Fruit fly (Drosophila melanogaster): ENCODE results near the gene nub.

nub gene

DNA sequence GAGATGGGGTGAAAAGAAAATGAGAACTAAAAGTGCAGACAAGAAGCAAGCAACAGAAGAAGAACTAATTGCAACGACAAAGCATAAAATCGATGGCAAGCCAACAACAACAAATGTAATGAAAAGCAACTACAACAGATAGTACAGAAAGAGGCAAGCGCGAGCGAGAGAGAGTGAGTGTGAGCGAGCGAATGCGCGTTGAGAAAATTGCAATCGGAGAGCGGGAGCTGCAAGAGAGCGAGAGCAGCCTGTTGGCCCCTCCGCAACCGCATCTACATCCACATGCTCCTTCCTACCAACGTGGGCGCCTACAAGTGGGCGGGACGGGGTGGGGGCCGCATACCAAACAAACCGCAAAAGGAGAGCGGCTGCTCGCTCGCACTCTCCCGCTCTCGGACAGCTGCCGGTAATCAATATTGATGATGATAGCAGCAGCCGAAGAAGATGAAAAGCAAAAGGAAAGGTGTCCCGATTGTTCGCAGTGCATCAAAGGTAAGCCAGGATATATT is 44.3 kb upstream of the nub start (continued):
- TF ChIP-seq CoRest (tag; optimal IDR thresholded peaks at IDR 0.05) (no peak), NC2β (GFP tag; optimal IDR thresholded peaks at IDR 0.05) (no peak), ATbp (GFP tag; optimal IDR thresholded peaks at IDR 0.05) (no peak), Atf-2 (GFP tag; optimal IDR thresholded peaks at IDR 0.05) (no peak), CG1529 (GFP tag; optimal IDR thresholded peaks at IDR 0.05) (no peak), Mes4 (GFP tag; optimal IDR thresholded peaks at IDR 0.05) (no peak), pita (GFP tag; optimal IDR thresholded peaks at IDR 0.05) (no peak), CG32772 (GFP tag; IDR thresholded peaks at IDR 0.05) (no peak), ttk (GFP tag; IDR thresholded peaks at IDR 0.05) (no peak), ab (GFP tag; optimal IDR thresholded peaks at IDR 0.05) (no peak), CG32767 (GFP tag; IDR thresholded peaks at IDR 0.05) (no peak), Rfx (GFP tag; IDR thresholded peaks at IDR 0.05) (no peak), Hr39 (optimal IDR thresholded peaks at IDR 0.05) (no peak), tna (GFP tag; IDR thresholded peaks at IDR 0.05; ENCODE audit: partially characterized antibody) (no peak), E2f1 (GFP tag; IDR thresholded peaks at IDR 0.05) (no peak), vfl (GFP tag; optimal IDR thresholded peaks at IDR 0.05) (no peak), CG9609 (GFP tag; optimal IDR thresholded peaks at IDR 0.05) (no peak), Vsx1 (GFP tag; optimal IDR thresholded peaks at IDR 0.05) (no peak), rib (GFP tag; IDR thresholded peaks at IDR 0.05) (no peak; the same call in 1 of the 2 replicates), Antp (GFP tag; optimal IDR thresholded peaks at IDR 0.05) (no peak), Tbp (GFP tag; optimal IDR thresholded peaks at IDR 0.05) (no peak), sna (GFP tag; IDR thresholded peaks at IDR 0.05; ENCODE audit: partially characterized antibody) (0 out of 2 replicates have a peak, but pooled peaks have one; percentile 46), bigmax (GFP tag; optimal IDR thresholded peaks at IDR 0.05) (no peak), scrt (GFP tag; optimal IDR thresholded peaks at IDR 0.05) (peak; percentile 84), Gug (GFP tag; IDR thresholded peaks at IDR 0.05) (no peak), CG9817 (tag; optimal IDR thresholded peaks at IDR 0.05) (no peak), fd64A (GFP tag; optimal IDR thresholded peaks at IDR 0.05) (no peak), Drgx (GFP tag; IDR thresholded peaks at IDR 0.05) (peak; percentile 69), ro (GFP tag; IDR thresholded peaks at IDR 0.05) (no peak), CG8281 (tag; optimal IDR thresholded peaks at IDR 0.05) (no peak), tup (GFP tag; optimal IDR thresholded peaks at IDR 0.05) (no peak), CG15479 (GFP tag; optimal IDR thresholded peaks at IDR 0.05) (peak; percentile 8), trh (GFP tag; optimal IDR thresholded peaks at IDR 0.05) (no peak), H2.0 (GFP tag; IDR thresholded peaks at IDR 0.05) (no peak), CG2199 (GFP tag; IDR thresholded peaks at IDR 0.05) (no peak), CG15514 (GFP tag; optimal IDR thresholded peaks at IDR 0.05) (no peak), CG6654 (GFP tag; optimal IDR thresholded peaks at IDR 0.05) (no peak), Asciz (GFP tag; optimal IDR thresholded peaks at IDR 0.05) (no peak), Hr51 (GFP tag; optimal IDR thresholded peaks at IDR 0.05) (no peak), hth (optimal IDR thresholded peaks at IDR 0.05) (no peak), phol (tag; optimal IDR thresholded peaks at IDR 0.05) (no peak), CG33213 (GFP tag; optimal IDR thresholded peaks at IDR 0.05) (no peak), CrebB (tag; optimal IDR thresholded peaks at IDR 0.05) (no peak), Trl (optimal IDR thresholded peaks at IDR 0.05) (peak; percentile 89 to 92), Trl (GFP tag; optimal IDR thresholded peaks at IDR 0.05) (no peak), CG7745 (tag; optimal IDR thresholded peaks at IDR 0.05) (no peak), pros (GFP tag; optimal IDR thresholded peaks at IDR 0.05) (no peak), CG13287 (GFP tag; IDR thresholded peaks at IDR 0.05; ENCODE audit: partially characterized antibody) (peak; percentile 51), CG10654 (GFP tag; optimal IDR thresholded peaks at IDR 0.05) (no peak), Pdp1 (GFP tag; optimal IDR thresholded peaks at IDR 0.05) (no peak), her (GFP tag; optimal IDR thresholded peaks at IDR 0.05) (no peak), CG8944 (GFP tag; optimal IDR thresholded peaks at IDR 0.05) (no peak)
